Fruit fly (Drosophila melanogaster): ENCODE measurements around the gene Mob3.
A peak's percentile ranks its signal among the peaks of the same experiment; 100 is the strongest.

The Mob3 gene

DNA sequence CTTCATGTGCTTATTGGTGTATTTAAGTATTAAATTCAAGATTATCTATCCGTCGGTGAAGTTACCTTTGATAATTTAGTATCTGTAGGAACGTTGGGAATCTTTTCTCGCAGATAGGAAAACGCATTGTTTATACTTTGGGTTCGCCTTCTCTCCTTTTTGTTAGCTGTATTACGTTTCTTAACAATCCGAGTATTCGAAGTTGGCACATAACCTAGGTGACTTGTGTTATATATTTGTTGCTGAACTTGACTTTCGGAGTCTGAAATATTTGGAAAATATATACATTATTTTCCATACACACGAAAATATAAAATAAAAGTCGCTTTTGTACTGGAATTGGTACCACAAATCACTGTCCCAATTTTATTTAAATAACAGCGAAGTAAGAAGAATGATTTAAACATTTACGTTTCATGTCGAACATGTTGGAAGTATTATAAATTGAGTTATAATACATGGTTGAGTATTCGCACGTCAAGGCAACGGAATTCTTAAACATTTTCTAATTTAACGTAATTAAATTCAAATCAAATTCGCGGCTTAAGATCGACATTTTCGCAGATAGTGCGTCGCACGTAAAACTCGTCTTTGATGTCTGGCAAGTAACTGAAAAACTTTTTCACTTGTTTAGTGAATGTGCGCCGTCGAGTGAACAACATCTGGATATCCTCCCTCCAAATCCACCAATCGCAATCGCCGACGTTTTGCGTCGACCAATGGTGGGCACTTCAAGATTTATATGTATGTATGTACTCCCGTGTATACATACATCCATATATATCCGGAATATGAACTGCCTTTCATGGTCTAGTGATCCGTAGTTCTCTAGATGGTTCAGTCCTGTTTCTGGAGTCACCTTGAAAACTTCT lies 29.9 kb downstream of the Mob3 start, which contains the start of gene Hand:
Gene Hand (minus strand): TSS at position 588 of the 872 bp plus-strand sequence.
- TF ChIP-seq Hr38 (GFP tag; optimal IDR thresholded peaks at IDR 0.05) (no peak), Ets21C (GFP tag; optimal IDR thresholded peaks at IDR 0.05) (no peak), topi (GFP tag; optimal IDR thresholded peaks at IDR 0.05) (no peak), CG9139 (GFP tag; optimal IDR thresholded peaks at IDR 0.05) (no peak), Eip78C (GFP tag) (peak; percentile 26), CG31627 (GFP tag; optimal IDR thresholded peaks at IDR 0.05) (no peak), CG6163 (GFP tag; IDR thresholded peaks at IDR 0.05) (no peak), pdm3 (GFP tag; optimal IDR thresholded peaks at IDR 0.05) (no peak)

- TF ChIP-seq fkh (GFP tag; optimal IDR thresholded peaks at IDR 0.05), result peak; percentile 91
- TF ChIP-seq CG6792 (GFP tag; optimal IDR thresholded peaks at IDR 0.05), result no peak
These were observed 33.2 kb downstream of the Mob3 start for dm6 chr2L:10298306-10298705.

- TF ChIP-seq Hr39 (GFP tag; optimal IDR thresholded peaks at IDR 0.05) (peak; percentile 2), topi (GFP tag; optimal IDR thresholded peaks at IDR 0.05) (peak; percentile 15), dsx (GFP tag; optimal IDR thresholded peaks at IDR 0.05; ENCODE audit: poor library complexity, severe bottlenecking) (no peak), CG6808 (GFP tag; optimal IDR thresholded peaks at IDR 0.05) (no peak), acj6 (GFP tag; optimal IDR thresholded peaks at IDR 0.05) (peak; percentile 22), OdsH (GFP tag; optimal IDR thresholded peaks at IDR 0.05) (peak; percentile 17), CG10631 (GFP tag; optimal IDR thresholded peaks at IDR 0.05) (peak; percentile 10), CG3032 (tag; optimal IDR thresholded peaks at IDR 0.05) (no peak), Hr4 (GFP tag; optimal IDR thresholded peaks at IDR 0.05) (peak; percentile 39), Smox (GFP tag; optimal IDR thresholded peaks at IDR 0.05) (no peak), Eip78C (GFP tag) (peak; percentile 78), lz (GFP tag; optimal IDR thresholded peaks at IDR 0.05) (peak; percentile 4), CG11902 (GFP tag; optimal IDR thresholded peaks at IDR 0.05) (no peak), CG31627 (GFP tag; optimal IDR thresholded peaks at IDR 0.05) (no peak), Ets96B (tag; optimal IDR thresholded peaks at IDR 0.05) (peak; percentile 16), Met (GFP tag; optimal IDR thresholded peaks at IDR 0.05) (peak; percentile 36), esn (GFP tag; optimal IDR thresholded peaks at IDR 0.05) (peak; percentile 19), CG15336 (GFP tag; IDR thresholded peaks at IDR 0.05) (peak; percentile 21; the same call in 1 of the 2 replicates)
These were observed 34.1 kb downstream of the Mob3 start for dm6 chr2L:10299077-10299809.

DNA sequence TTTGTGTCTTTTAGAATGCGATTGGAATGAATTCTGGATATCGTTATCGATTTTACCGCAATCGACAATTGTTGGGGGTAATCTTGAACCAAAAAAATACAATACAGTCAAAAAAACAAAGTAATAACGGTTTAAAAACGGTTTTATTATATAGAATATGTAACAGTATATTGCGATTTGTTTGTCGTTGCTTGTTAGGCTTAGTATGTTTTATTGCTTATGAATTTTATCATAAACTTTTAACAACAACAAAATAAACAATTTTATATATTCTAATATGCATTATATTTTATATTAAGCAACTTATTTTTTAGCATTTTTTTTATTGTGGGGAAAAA lies 34.6 kb downstream of the Mob3 start, which contains the start of gene CYLD:
Gene CYLD (minus strand): TSS at position 38 of the 338 bp plus-strand sequence.
- peak; percentile 57 for TF ChIP-seq cyc (GFP tag; optimal IDR thresholded peaks at IDR 0.05)
- TF ChIP-seq CG15336 (GFP tag; IDR thresholded peaks at IDR 0.05), result peak; percentile 85
- TF ChIP-seq CG31627 (GFP tag; optimal IDR thresholded peaks at IDR 0.05), result peak; percentile 39
- TF ChIP-seq net (GFP tag; optimal IDR thresholded peaks at IDR 0.05), result no peak
- peak; percentile 62 for TF ChIP-seq Met (GFP tag; optimal IDR thresholded peaks at IDR 0.05)
- peak; percentile 61 for TF ChIP-seq Hr4 (GFP tag; optimal IDR thresholded peaks at IDR 0.05)
- TF ChIP-seq topi (GFP tag; optimal IDR thresholded peaks at IDR 0.05), result peak; percentile 50
- no peak for TF ChIP-seq Smox (GFP tag; optimal IDR thresholded peaks at IDR 0.05)
- peak in 1 of 2 experiments; percentile 22 for TF ChIP-seq salr (GFP tag; optimal IDR thresholded peaks at IDR 0.05)
- peak; percentile 62 for TF ChIP-seq CG10631 (GFP tag; optimal IDR thresholded peaks at IDR 0.05)
- TF ChIP-seq acj6 (GFP tag; optimal IDR thresholded peaks at IDR 0.05), result peak; percentile 60
- no peak for TF ChIP-seq CG8319 (GFP tag; optimal IDR thresholded peaks at IDR 0.05)
- peak; percentile 70 for TF ChIP-seq CG3032 (tag; optimal IDR thresholded peaks at IDR 0.05)
- TF ChIP-seq achi (GFP tag; optimal IDR thresholded peaks at IDR 0.05), result peak; percentile 75
- peak; percentile 36 for TF ChIP-seq CG11762 (GFP tag; optimal IDR thresholded peaks at IDR 0.05; ENCODE audit: insufficient read depth)
- no peak for TF ChIP-seq CG1621 (tag; optimal IDR thresholded peaks at IDR 0.05)
- peak; percentile 51 for TF ChIP-seq CG6792 (GFP tag; optimal IDR thresholded peaks at IDR 0.05)
- peak; percentile 25 for TF ChIP-seq CG10669 (GFP tag; optimal IDR thresholded peaks at IDR 0.05)
- TF ChIP-seq CG16779 (tag; optimal IDR thresholded peaks at IDR 0.05), result no peak
- TF ChIP-seq pdm3 (GFP tag; optimal IDR thresholded peaks at IDR 0.05), result no peak
- TF ChIP-seq Ets96B (tag; optimal IDR thresholded peaks at IDR 0.05), result peak; percentile 67
- peak; percentile 75 for TF ChIP-seq esn (GFP tag; optimal IDR thresholded peaks at IDR 0.05)
- TF ChIP-seq Lpt (GFP tag; optimal IDR thresholded peaks at IDR 0.05), result peak; percentile 35
- no peak for TF ChIP-seq CG3919 (GFP tag; optimal IDR thresholded peaks at IDR 0.05)
- peak; percentile 50 for TF ChIP-seq Eip75B (GFP tag; optimal IDR thresholded peaks at IDR 0.05)
- peak; percentile 41 for TF ChIP-seq Sox14 (GFP tag; optimal IDR thresholded peaks at IDR 0.05)
- peak; percentile 86 for TF ChIP-seq Eip78C (GFP tag)
- peak; percentile 71; the same call in 2 of the 3 replicates for TF ChIP-seq CG8119 (GFP tag; IDR thresholded peaks at IDR 0.05)
- TF ChIP-seq lz (GFP tag; optimal IDR thresholded peaks at IDR 0.05), result peak; percentile 47
- no peak for TF ChIP-seq CG6808 (GFP tag; optimal IDR thresholded peaks at IDR 0.05)
- TF ChIP-seq CG8632 (GFP tag; optimal IDR thresholded peaks at IDR 0.05), result peak; percentile 62
- TF ChIP-seq OdsH (GFP tag; optimal IDR thresholded peaks at IDR 0.05), result peak; percentile 74
- peak; percentile 18 for TF ChIP-seq Ets21C (GFP tag; optimal IDR thresholded peaks at IDR 0.05)
